Worm (Caenorhabditis elegans) whole organism, mixed stage, embryonic: Measurements from ENCODE around the gene cky-1.

Source experiments
- elt-1 ChIP-seq: sonication (generic microtip); optimal IDR thresholded peaks from 2 replicates; lab custom pipeline; 2017; ENCODE audit warnings: missing genetic modification characterization, mild to moderate bottlenecking, missing compliant biosample characterization, antibody characterized with exemption, moderate library complexity, borderline replicate concordance; ENCODE audit not compliant: insufficient read depth
- lin-13 ChIP-seq: fragments of 150-350 bp; optimal IDR thresholded peaks from 2 replicates; lab custom pipeline; 2014; ENCODE audit warnings: missing biosample characterization, missing genetic modification characterization
- lsy-2 ChIP-seq: fragments of 150-350 bp; optimal IDR thresholded peaks from 2 replicates; lab custom pipeline; 2014; ENCODE audit warnings: missing biosample characterization, missing genetic modification characterization
- nhr-2 ChIP-seq: fragments of 150-350 bp; optimal IDR thresholded peaks from 2 replicates; lab custom pipeline; 2014; ENCODE audit warnings: missing biosample characterization, missing genetic modification characterization

DNA sequence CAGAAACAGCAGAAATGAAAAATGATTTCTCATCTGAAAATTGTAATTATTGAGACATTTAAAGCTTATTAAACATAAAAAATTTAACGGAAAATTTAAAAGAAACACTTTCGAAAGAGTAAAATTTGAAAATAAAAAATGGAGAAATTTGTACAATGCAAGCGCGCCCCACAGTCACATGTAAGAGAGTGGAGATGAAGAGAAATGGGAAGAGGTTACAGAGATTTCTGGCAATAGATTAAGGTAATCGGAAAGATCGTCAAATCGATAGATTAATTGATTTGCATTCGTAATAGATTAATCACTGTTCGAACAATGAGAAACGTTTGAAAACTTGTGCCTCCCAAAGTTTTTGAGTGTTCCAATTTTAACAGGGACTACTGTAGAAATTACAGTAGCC lies 10.9 kb downstream of the cky-1 start, which contains the start of gene C15C8.4:
- TF ChIP-seq nhr-2 (tag; lab: Kevin White, UChicago) (no peak), elt-1 (tag; lab: Kevin White, UChicago) (peak; percentile 94), lsy-2 (no peak), lin-13 (tag; lab: Kevin White, UChicago) (no peak)
